Fruit fly (Drosophila melanogaster): ENCODE measurements around the gene CG2246.

Gene CG2246

dm6 chr3R:30596704-30597103 lies 4.6 kb downstream of the CG2246 start, which contains the start of gene CG31019:
Gene CG31019 (plus strand): TSS chr3R:30597004.
- TF ChIP-seq CG17801 (GFP tag; optimal IDR thresholded peaks at IDR 0.05; ENCODE audit: partially characterized antibody) = no peak

DNA sequence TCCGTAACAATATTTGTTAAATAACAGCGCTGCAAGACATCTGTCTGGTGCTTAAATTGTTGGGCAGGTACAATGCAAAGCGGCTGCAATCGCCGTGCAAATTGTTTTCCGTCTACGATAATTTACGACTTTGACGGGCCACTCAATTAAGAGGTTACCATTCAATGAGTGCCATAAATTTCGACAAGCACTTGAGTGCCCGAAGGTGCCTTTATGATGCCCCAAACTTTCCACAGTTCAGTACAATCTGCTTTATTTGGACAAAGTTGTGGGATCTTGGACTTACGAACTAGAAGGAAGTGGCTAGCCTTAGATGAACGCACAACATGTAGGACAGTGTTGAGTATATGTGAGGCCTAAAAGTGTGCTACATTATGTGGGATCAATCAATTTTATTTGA lies 8.6 kb downstream of the CG2246 start:
- no peak for TF ChIP-seq CG17801 (GFP tag; optimal IDR thresholded peaks at IDR 0.05; ENCODE audit: partially characterized antibody)

- TF ChIP-seq CG17801 (GFP tag; optimal IDR thresholded peaks at IDR 0.05; ENCODE audit: partially characterized antibody) = no peak
Observed at dm6 chr3R:30590845-30591244, 10.4 kb downstream of the CG2246 start.

- no peak for TF ChIP-seq CG17801 (GFP tag; optimal IDR thresholded peaks at IDR 0.05; ENCODE audit: partially characterized antibody)
Observed at dm6 chr3R:30590237-30590636, 11.1 kb downstream of the CG2246 start.

DNA sequence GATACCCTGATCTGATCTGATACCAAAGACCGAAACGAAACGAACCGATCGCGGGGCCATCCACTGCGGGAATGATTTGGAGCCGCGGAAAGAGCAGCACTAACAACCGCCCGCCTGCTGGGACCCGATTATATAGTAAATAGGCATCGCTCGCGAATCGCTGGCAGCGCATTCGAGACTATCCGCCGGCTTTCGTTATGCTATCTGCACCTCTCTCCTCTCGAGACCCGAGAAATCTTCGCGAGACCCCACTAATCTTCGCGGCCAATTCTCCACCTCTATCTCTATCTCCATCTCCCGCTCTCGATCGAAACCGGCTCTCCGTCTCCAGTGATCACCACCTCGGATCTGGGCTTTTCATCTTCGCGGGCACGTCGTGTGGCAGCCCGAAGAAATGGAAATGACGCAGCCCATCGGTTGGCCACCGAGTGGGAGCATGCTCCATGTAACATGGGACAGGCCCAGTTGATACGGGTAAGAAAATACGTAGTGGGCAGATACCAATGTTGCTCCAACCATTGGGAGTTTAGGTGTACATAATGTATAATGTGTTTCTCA lies 14.0 kb downstream of the CG2246 start, which contains the start of gene CG9717:
Gene CG9717 (minus strand): TSS at position 107 of the 558 bp plus-strand sequence.
- TF ChIP-seq CG17801 (GFP tag; optimal IDR thresholded peaks at IDR 0.05; ENCODE audit: partially characterized antibody) = no peak

dm6 chr3R:30583542-30583941 lies 17.7 kb downstream of the CG2246 start, which contains the start of gene Rpt6R:
Gene Rpt6R (minus strand): TSS chr3R:30583697.
- TF ChIP-seq CG17801 (GFP tag; optimal IDR thresholded peaks at IDR 0.05; ENCODE audit: partially characterized antibody) = no peak

DNA sequence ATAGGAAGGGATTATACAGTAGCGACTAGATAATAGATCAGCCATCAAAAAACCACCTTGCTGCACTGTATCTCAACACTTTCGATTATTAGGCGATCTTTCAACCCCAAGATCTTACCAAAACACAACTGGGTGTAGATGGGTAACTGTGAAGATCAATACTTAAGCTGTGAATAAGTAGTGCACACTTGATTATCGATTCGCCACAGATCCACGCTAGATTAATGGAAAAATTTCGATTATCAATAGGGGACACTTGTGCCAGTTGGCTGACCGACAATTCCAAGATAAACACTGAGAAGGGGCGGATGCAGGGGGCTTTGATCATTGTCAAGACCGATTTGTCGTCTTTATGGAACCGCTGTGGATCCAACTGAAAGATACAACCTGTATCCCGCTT lies 22.2 kb downstream of the CG2246 start, which contains the start of gene CG9702:
Gene CG9702 (plus strand): TSS at position 301 of the 400 bp plus-strand sequence.
- TF ChIP-seq CG17801 (GFP tag; optimal IDR thresholded peaks at IDR 0.05; ENCODE audit: partially characterized antibody) = no peak

- TF ChIP-seq CG17801 (GFP tag; optimal IDR thresholded peaks at IDR 0.05; ENCODE audit: partially characterized antibody) = no peak
Observed at dm6 chr3R:30570554-30571141, 30.6 kb downstream of the CG2246 start.

- TF ChIP-seq CG17801 (GFP tag; optimal IDR thresholded peaks at IDR 0.05; ENCODE audit: partially characterized antibody) = no peak
Observed at dm6 chr3R:30567215-30567614, 34.1 kb downstream of the CG2246 start.

DNA sequence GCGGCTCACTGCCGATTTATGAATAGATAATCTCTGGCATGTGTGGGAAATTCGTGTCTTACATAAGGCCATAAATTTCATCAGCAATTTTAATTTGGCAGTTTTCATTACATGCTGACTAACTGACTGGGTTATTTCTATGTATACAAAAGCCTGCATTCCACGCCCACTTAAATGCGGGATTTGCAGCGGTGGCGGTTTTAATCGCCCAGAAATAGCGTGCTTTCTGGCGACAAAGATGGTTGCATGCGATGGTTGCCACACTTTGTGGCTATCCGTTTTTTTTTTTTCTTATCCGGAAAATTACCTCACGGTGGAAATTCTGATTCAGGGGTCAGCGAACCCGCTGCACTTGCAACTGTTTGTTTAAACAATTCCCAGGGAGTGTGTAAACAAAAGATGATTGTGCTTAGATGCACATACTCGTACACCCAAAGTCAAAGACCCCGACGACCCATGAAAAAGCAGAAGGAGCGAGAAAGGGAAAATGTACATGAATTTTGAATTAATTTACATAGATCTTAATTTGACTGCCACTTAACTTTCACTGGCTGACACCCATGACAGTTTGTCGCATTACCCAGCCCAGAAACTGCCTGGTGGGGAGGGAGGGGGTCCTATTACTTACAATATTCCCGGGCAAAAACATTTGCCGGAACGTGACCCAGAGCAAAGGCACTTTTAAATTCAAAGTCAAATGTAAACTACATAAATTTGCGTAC lies 34.9 kb downstream of the CG2246 start:
- TF ChIP-seq CG17801 (GFP tag; optimal IDR thresholded peaks at IDR 0.05; ENCODE audit: partially characterized antibody) = no peak

DNA sequence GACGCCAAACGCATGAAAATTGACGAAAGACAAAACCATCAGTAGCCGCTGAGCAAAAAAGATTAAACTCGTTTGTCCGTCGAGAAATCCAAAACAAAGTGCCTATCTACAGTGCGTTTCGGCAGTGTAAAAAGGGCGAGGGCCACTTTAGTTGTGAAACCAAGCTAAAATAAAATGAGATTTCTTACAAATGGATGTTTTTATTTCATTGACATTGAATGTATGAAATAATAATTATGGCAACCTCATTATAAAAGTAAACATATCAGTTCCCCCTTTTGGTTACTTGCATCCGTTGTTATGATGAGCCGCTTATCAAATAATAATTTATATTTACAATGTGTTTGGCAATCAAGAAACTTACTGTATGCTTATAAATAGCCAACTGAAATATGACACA lies 36.8 kb downstream of the CG2246 start:
- TF ChIP-seq CG17801 (GFP tag; optimal IDR thresholded peaks at IDR 0.05; ENCODE audit: partially characterized antibody) = no peak

DNA sequence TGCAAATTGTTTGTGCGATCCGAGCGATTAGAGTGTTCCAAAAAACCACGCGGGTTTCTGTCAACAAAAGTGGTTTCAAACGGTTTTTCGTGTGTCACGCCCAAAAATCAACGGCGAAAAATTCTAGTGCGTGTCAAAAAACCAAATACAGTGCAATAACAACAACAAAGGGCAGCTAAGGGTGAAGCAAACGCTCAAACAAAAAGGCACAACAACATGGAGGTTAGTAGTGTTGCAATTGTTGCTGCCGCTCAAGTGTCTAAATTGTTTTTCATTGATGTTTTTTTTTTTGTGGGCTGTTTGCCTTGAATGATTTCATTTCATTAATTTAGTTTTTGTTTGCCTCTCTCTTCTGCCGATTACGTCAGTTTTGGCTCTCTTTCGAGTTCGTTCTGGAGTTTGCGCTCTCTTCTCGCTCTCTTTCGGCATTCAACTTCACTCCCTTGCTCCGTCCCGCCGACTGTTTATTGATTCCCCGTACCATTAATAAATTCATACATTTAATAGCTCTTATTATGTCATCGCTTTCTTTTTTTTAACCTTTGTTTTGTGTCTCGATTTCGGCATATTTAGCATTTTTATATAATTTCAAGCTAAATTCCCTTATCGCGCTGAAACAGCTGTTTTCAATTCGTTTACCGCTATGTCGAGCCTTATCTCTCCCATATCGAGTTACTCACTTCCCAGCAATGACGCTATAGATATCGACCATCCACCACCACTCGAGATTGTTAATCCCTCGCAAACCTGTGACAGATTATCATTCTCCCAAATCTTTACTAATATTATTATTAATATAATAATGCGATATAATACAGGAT lies 37.8 kb downstream of the CG2246 start:
- no peak for TF ChIP-seq CG17801 (GFP tag; optimal IDR thresholded peaks at IDR 0.05; ENCODE audit: partially characterized antibody)

DNA sequence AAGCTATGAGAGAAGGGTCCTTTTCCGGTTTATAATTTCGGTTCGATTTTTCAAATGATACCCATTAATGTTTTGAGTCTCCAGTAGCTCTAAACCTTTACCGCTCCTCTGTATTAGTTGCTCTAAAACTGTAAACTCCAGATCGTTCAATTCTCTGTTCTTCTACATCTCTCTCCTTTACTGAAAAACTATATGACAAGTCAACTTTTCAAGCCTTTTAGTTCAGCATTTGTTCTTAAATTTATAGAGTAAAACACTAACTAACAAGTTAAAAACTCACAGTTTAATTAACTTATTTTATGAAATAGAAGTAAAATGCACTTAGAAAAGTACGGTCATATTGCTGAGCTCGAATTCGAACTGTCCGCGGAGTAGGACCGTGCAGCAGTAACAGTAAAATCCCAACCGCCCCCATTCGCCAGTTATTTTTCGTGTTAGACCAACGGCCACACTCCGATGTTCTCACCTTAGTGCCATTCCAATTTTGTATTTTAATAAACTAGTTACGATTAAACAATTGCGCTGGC lies 38.5 kb downstream of the CG2246 start:
- no peak for TF ChIP-seq CG17801 (GFP tag; optimal IDR thresholded peaks at IDR 0.05; ENCODE audit: partially characterized antibody)

DNA sequence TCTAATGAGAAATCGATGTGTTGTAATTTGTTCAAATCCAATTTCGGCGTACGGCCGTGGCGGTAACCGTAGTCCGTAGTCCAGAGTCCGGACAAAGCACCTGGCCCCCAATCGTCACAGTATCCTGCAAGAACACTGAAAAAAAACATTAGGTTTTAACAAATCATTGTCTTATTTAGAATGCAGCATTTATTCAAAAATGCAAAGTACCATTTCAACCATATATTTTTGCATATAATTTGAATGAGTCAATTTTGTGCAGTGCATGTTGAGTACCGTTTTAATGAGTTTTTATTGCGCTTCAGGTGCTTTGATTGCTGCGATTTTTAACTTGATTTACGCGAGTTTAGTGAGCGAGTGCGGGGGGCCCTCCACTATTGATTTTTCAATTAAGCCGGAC lies 40.1 kb downstream of the CG2246 start:
- no peak for TF ChIP-seq CG17801 (GFP tag; optimal IDR thresholded peaks at IDR 0.05; ENCODE audit: partially characterized antibody)

DNA sequence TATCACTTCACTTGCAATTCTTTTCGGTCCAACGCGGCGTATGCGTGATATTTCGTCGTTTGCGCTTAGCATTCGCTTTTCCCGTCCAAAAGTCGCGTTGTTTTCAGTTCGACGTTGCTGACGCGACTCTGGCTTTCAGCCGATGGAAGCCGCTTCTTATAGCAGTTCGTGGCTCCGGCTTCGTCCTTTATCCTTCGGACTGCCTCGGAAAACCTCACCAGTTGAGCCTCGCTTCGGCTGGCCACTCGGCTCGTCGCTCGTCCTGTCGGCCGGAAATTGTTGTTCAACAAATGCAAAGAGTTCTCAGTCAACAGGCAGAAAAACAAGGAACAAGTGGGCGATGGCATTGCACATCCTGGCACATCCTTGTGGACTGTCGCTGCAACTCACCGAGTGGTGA lies 41.2 kb downstream of the CG2246 start, which contains the start of gene CG34155:
Gene CG34155 (minus strand): TSS at position 130 of the 400 bp plus-strand sequence.
- TF ChIP-seq CG17801 (GFP tag; optimal IDR thresholded peaks at IDR 0.05; ENCODE audit: partially characterized antibody) = no peak

All from ovary, adult (tissue).